Worm (Caenorhabditis elegans) whole organism, L1 larva: ENCODE measurements around the gene W04E12.3.

Experiments
- dpl-1 ChIP-seq, 3 experiments: fragments of 150-350 bp in 2 of 3; sonication (generic microtip) in 1 of 3; optimal IDR thresholded peaks; 2 replicates each; lab custom pipeline; 2014 to 2017; ENCODE audit warnings: missing biosample characterization in 3 of 3, missing genetic modification characterization in 3 of 3, missing genetic modification reagents in 3 of 3
- egl-27 ChIP-seq, 2 experiments: fragments of 150-350 bp in 1 of 2; sonication (generic microtip); optimal IDR thresholded peaks; 3 replicates each; lab custom pipeline; 2017 to 2018; ENCODE audit warnings: missing biosample characterization in 2 of 2, missing genetic modification characterization in 2 of 2, missing genetic modification reagents in 2 of 2
- hlh-17 ChIP-seq: fragments of 200-800 bp; sonication (Bioruptor generic); optimal IDR thresholded peaks from 2 replicates; lab custom pipeline; 2018; ENCODE audit warnings: missing genetic modification characterization, mild to moderate bottlenecking, missing compliant biosample characterization, moderate library complexity, borderline replicate concordance
- nhr-20 ChIP-seq: sonication (generic microtip); optimal IDR thresholded peaks from 2 replicates; lab custom pipeline; 2016; ENCODE audit warnings: mild to moderate bottlenecking, missing genetic modification characterization, missing compliant biosample characterization
- nhr-71 ChIP-seq: sonication (generic microtip); optimal IDR thresholded peaks from 2 replicates; lab custom pipeline; 2016; ENCODE audit warnings: mild to moderate bottlenecking, missing genetic modification characterization, moderate library complexity, missing compliant biosample characterization

DNA sequence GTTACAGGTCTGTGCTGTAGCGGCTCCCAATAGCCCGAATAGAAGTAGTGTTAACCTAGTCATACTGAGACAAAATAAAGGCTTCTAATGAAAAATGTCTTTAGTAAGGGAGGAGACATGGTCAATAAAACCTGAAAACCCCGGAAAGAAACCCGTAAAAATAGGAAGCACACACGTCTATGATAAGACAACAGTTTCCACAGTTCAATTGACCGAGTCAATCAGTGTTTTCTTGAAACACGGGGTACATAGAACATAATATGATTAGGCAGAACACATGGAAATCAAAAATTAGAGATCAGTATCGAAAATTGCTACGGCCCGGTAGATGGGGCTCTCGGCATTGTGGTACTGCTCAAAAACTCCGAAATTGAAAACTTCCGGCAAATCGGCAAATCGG is 9.4 kb downstream of the W04E12.3 start, which contains the start of gene clec-49:
- TF ChIP-seq nhr-20 (tag; lab: Kevin White, UChicago): no peak
- no peak for TF ChIP-seq nhr-71 (tag; lab: Kevin White, UChicago)
- TF ChIP-seq hlh-17 (GFP tag; lab: Kevin White, UChicago): no peak
- TF ChIP-seq dpl-1 (GFP tag; optimal IDR thresholded peaks at IDR 0.05; lab: Kevin White, UChicago): no peak
- no peak for TF ChIP-seq egl-27 (tag; optimal IDR thresholded peaks at IDR 0.05; lab: Kevin White, UChicago)
